Worm (Caenorhabditis elegans) whole organism, L4/young adult: ENCODE data around the gene C33G3.4.

Experiments used
- W03F9.2 ChIP-seq: fragments of 150-350 bp; optimal IDR thresholded peaks from 2 replicates; lab custom pipeline; 2014; ENCODE audit warnings: missing biosample characterization, missing genetic modification characterization
- dao-5 ChIP-seq: sonication (generic microtip); optimal IDR thresholded peaks from 2 replicates; lab custom pipeline; 2016; ENCODE audit warnings: missing genotype, missing genetic modification characterization, moderate library complexity, missing compliant biosample characterization
- him-1 ChIP-seq: sonication (generic microtip); optimal IDR thresholded peaks from 2 replicates; lab custom pipeline; 2016; ENCODE audit warnings: missing genotype, missing genetic modification reagents, missing genetic modification characterization, missing compliant biosample characterization

DNA sequence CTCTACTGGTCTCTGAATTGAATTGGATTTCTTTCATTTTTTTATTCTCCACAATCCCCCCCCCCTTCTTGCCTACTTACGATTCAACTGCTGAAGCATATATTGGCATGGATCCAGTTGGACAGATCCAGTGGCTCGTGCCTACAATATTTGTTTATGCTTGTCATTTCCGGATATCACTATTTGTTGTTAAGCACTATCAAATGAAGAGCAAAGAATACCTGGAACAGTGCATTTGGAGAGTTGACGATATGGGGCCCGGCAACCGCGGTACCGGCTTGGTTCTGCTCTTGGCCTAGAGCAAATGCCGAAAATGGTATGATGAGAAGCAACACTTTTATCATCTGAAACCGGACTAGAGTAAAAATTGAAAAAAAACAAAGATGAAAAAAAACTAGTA, 3.3 kb upstream of the C33G3.4 start, which contains the start of gene lgc-21:
- TF ChIP-seq him-1 (no peak), dao-5 (tag; lab: Kevin White, UChicago) (no peak), W03F9.2 (tag; lab: Kevin White, UChicago) (no peak)
